Fruit fly (Drosophila melanogaster): Measurements from ENCODE around the gene Doa.

dm6 chr3R:28850662-28851257, 37.1 kb upstream of the Doa start:
- TF ChIP-seq CG8159 (tag; optimal IDR thresholded peaks at IDR 0.05) (peak; percentile 34), Ets98B (GFP tag; IDR thresholded peaks at IDR 0.05) (peak; percentile 82), Snoo (tag; optimal IDR thresholded peaks at IDR 0.05) (no peak), rn (GFP tag; IDR thresholded peaks at IDR 0.05) (peak; percentile 54), EcR (GFP tag; optimal IDR thresholded peaks at IDR 0.05) (no peak)
